Fruit fly (Drosophila melanogaster) whole organism, embryonic: ENCODE results near the gene dome.

Experiments
- Abd-B ChIP-seq: fragments of 200-800 bp; sonication (Bioruptor generic); optimal IDR thresholded peaks from 2 replicates; lab custom pipeline; 2018; ENCODE audit warnings: missing biosample characterization, mild to moderate bottlenecking, missing genetic modification characterization, moderate library complexity
- Atf6 ChIP-seq: fragments of 200-800 bp; sonication (Bioruptor generic); IDR thresholded peaks from 2 replicates; pipeline ENCODE4 v1.3.6; 2022; ENCODE audit warnings: missing biosample characterization, missing genetic modification characterization
- Awh ChIP-seq: fragments of 200-800 bp; sonication (Bioruptor generic); IDR thresholded peaks from 2 replicates; pipeline ENCODE4, ENCODE4 v1.3.6; 2022; ENCODE audit warnings: missing biosample characterization, missing genetic modification characterization
- BtbVII ChIP-seq: fragments of 200-800 bp; sonication (Bioruptor generic); optimal IDR thresholded peaks from 3 replicates; lab custom pipeline; 2017; ENCODE audit warnings: missing biosample characterization, mild to moderate bottlenecking, missing genetic modification characterization
- CG12219 ChIP-seq: fragments of 200-800 bp; sonication (Bioruptor generic); optimal IDR thresholded peaks from 3 replicates; lab custom pipeline; 2018; ENCODE audit warnings: missing biosample characterization, mild to moderate bottlenecking, missing genetic modification characterization
- CG12299 ChIP-seq: fragments of 200-800 bp; sonication (Bioruptor generic); optimal IDR thresholded peaks from 2 replicates; lab custom pipeline; 2018; ENCODE audit warnings: missing biosample characterization, mild to moderate bottlenecking, missing genetic modification characterization
- CG14710 ChIP-seq: fragments of 200-800 bp; sonication (Bioruptor generic); optimal IDR thresholded peaks from 3 replicates; lab custom pipeline; 2019; ENCODE audit warnings: missing biosample characterization, mild to moderate bottlenecking, missing genetic modification characterization, moderate library complexity
- CG15479 ChIP-seq: fragments of 200-800 bp; sonication (Bioruptor generic); optimal IDR thresholded peaks from 3 replicates; lab custom pipeline; 2019; ENCODE audit warnings: missing biosample characterization, mild to moderate bottlenecking, missing genetic modification characterization, moderate library complexity
- CG15601 ChIP-seq: fragments of 200-800 bp; sonication (Bioruptor generic); optimal IDR thresholded peaks from 3 replicates; lab custom pipeline; 2019; ENCODE audit warnings: missing biosample characterization, mild to moderate bottlenecking, missing genetic modification characterization, moderate library complexity
- CG15696 ChIP-seq: fragments of 200-800 bp; sonication (Bioruptor generic); optimal IDR thresholded peaks from 2 replicates; lab custom pipeline; 2019; ENCODE audit warnings: missing biosample characterization, mild to moderate bottlenecking, missing genetic modification characterization, moderate library complexity
- CG17328 ChIP-seq: fragments of 200-800 bp; sonication (Bioruptor generic); IDR thresholded peaks from 2 replicates; pipeline ENCODE4 v1.3.6; 2022; ENCODE audit warnings: missing biosample characterization, missing genetic modification characterization
- CG17568 ChIP-seq: fragments of 200-800 bp; sonication (Bioruptor generic); optimal IDR thresholded peaks from 2 replicates; lab custom pipeline; 2018; ENCODE audit warnings: missing biosample characterization, mild to moderate bottlenecking, missing genetic modification characterization, moderate library complexity
- CG18476 ChIP-seq: fragments of 200-800 bp; sonication (Bioruptor generic); optimal IDR thresholded peaks from 2 replicates; lab custom pipeline; 2016; ENCODE audit warnings: missing biosample characterization, mild to moderate bottlenecking, missing genetic modification characterization
- CG18764 ChIP-seq: fragments of 200-800 bp; sonication (Bioruptor generic); optimal IDR thresholded peaks from 3 replicates; lab custom pipeline; 2016; ENCODE audit warnings: missing biosample characterization, missing genetic modification characterization
- CG2712 ChIP-seq: fragments of 200-800 bp; optimal IDR thresholded peaks from 3 replicates; lab custom pipeline; 2019; ENCODE audit warnings: missing biosample characterization, mild to moderate bottlenecking, missing genetic modification characterization, moderate library complexity
- CG30431 ChIP-seq: fragments of 200-800 bp; sonication (Bioruptor generic); optimal IDR thresholded peaks from 2 replicates; lab custom pipeline; 2017; ENCODE audit warnings: missing biosample characterization, missing genetic modification characterization
- CG32532 ChIP-seq: fragments of 200-800 bp; sonication (Bioruptor generic); IDR thresholded peaks from 2 replicates; pipeline ENCODE4 v1.3.6; 2022; ENCODE audit warnings: missing biosample characterization, missing genetic modification characterization
- CG34376 ChIP-seq: fragments of 200-800 bp; sonication (Bioruptor generic); optimal IDR thresholded peaks from 2 replicates; lab custom pipeline; 2018; ENCODE audit warnings: missing biosample characterization, mild to moderate bottlenecking, missing genetic modification characterization
- CG34422 ChIP-seq: fragments of 200-800 bp; sonication (Bioruptor generic); IDR thresholded peaks from 3 replicates; pipeline ENCODE4 v1.3.6; 2022; ENCODE audit warnings: missing biosample characterization, missing genetic modification characterization
- CG3838 ChIP-seq: fragments of 200-800 bp; sonication (Bioruptor generic); optimal IDR thresholded peaks from 3 replicates; lab custom pipeline; 2016; ENCODE audit warnings: missing biosample characterization, missing genetic modification characterization
- CG4820 ChIP-seq: fragments of 200-800 bp; sonication (Bioruptor generic); optimal IDR thresholded peaks from 3 replicates; lab custom pipeline; 2016; ENCODE audit warnings: missing biosample characterization, missing genetic modification characterization
- CG5245 ChIP-seq: fragments of 200-800 bp; sonication (Bioruptor generic); optimal IDR thresholded peaks from 3 replicates; lab custom pipeline; 2016; ENCODE audit warnings: missing biosample characterization, missing genetic modification characterization
- CG6813 ChIP-seq: fragments of 200-800 bp; sonication (Bioruptor generic); optimal IDR thresholded peaks from 2 replicates; lab custom pipeline; 2017; ENCODE audit warnings: missing biosample characterization, missing genetic modification characterization, mild to moderate bottlenecking, moderate library complexity, missing genetic modification reagents
- CG8765 ChIP-seq: fragments of 200-800 bp; sonication (Bioruptor generic); IDR thresholded peaks from 2 replicates; pipeline ENCODE4 v1.3.6; 2022; ENCODE audit warnings: missing biosample characterization, missing genetic modification characterization
- CG9932 ChIP-seq: fragments of 200-800 bp; sonication (Bioruptor generic); IDR thresholded peaks from 2 replicates; pipeline ENCODE4 v1.3.6; 2022; ENCODE audit warnings: missing biosample characterization, missing genetic modification characterization
- E2f2 ChIP-seq: fragments of 200-800 bp; sonication (Bioruptor generic); IDR thresholded peaks from 2 replicates; pipeline ENCODE4 v1.3.6; 2022; ENCODE audit warnings: missing biosample characterization, missing genetic modification characterization
- Elba2 ChIP-seq: fragments of 200-800 bp; sonication (Bioruptor generic); optimal IDR thresholded peaks from 3 replicates; lab custom pipeline; 2016; ENCODE audit warnings: missing biosample characterization, missing genetic modification characterization
- Fer1 ChIP-seq: fragments of 200-800 bp; sonication (Bioruptor generic); optimal IDR thresholded peaks from 2 replicates; lab custom pipeline; 2017; ENCODE audit warnings: missing biosample characterization, mild to moderate bottlenecking, missing genetic modification characterization
- Gsc ChIP-seq: fragments of 200-800 bp; sonication (Bioruptor generic); IDR thresholded peaks from 2 replicates; pipeline ENCODE4 v1.3.6; 2022; ENCODE audit warnings: missing biosample characterization, missing genetic modification characterization
- Lhr ChIP-seq: fragments of 200-800 bp; sonication (Bioruptor generic); optimal IDR thresholded peaks from 3 replicates; lab custom pipeline; 2017; ENCODE audit warnings: mild to moderate bottlenecking, missing biosample characterization, missing genetic modification reagents, missing genetic modification characterization
- Max ChIP-seq: fragments of 200-800 bp; sonication (Bioruptor generic); optimal IDR thresholded peaks from 2 replicates; lab custom pipeline; 2016; ENCODE audit warnings: missing biosample characterization, mild to moderate bottlenecking, missing genetic modification characterization
- Oaz ChIP-seq: fragments of 200-800 bp; sonication (Bioruptor generic); IDR thresholded peaks from 2 replicates; pipeline ENCODE4 v1.3.6; 2022; ENCODE audit warnings: missing biosample characterization, missing genetic modification characterization
- Side ChIP-seq: fragments of 200-800 bp; sonication (Bioruptor generic); optimal IDR thresholded peaks from 2 replicates; lab custom pipeline; 2016; ENCODE audit warnings: missing biosample characterization, missing genetic modification characterization
- TFAM ChIP-seq: fragments of 200-800 bp; sonication (Bioruptor generic); optimal IDR thresholded peaks from 2 replicates; lab custom pipeline; 2017; ENCODE audit warnings: missing biosample characterization, missing genetic modification characterization, inconsistent platforms
- ac ChIP-seq: fragments of 200-800 bp; sonication (Bioruptor generic); optimal IDR thresholded peaks from 3 replicates; lab custom pipeline; 2017; ENCODE audit warnings: missing biosample characterization, mild to moderate bottlenecking, missing genetic modification characterization
- cato ChIP-seq: fragments of 200-800 bp; sonication (Bioruptor generic); optimal IDR thresholded peaks from 2 replicates; lab custom pipeline; 2016; ENCODE audit warnings: missing biosample characterization, missing genetic modification characterization, borderline replicate concordance
- chn ChIP-seq: fragments of 200-800 bp; sonication (Bioruptor generic); optimal IDR thresholded peaks from 2 replicates; lab custom pipeline; 2016; ENCODE audit warnings: missing biosample characterization, missing genetic modification characterization
- crc ChIP-seq: fragments of 200-800 bp; sonication (Bioruptor generic); optimal IDR thresholded peaks from 2 replicates; lab custom pipeline; 2016; ENCODE audit warnings: missing biosample characterization, missing genetic modification characterization
- dan ChIP-seq: fragments of 200-800 bp; sonication (Bioruptor generic); IDR thresholded peaks from 2 replicates; pipeline ENCODE4 v1.3.6; 2022; ENCODE audit warnings: missing biosample characterization, missing genetic modification characterization
- dm ChIP-seq: fragments of 200-800 bp; sonication (Bioruptor generic); optimal IDR thresholded peaks from 3 replicates; lab custom pipeline; 2016; ENCODE audit warnings: missing biosample characterization, missing genetic modification characterization
- ewg ChIP-seq: fragments of 200-800 bp; sonication (Bioruptor generic); optimal IDR thresholded peaks from 3 replicates; lab custom pipeline; 2017; ENCODE audit warnings: mild to moderate bottlenecking, missing biosample characterization, missing genetic modification reagents, missing genetic modification characterization
- fd3F ChIP-seq: fragments of 200-800 bp; sonication (Bioruptor generic); optimal IDR thresholded peaks from 2 replicates; lab custom pipeline; 2018; ENCODE audit warnings: missing biosample characterization, mild to moderate bottlenecking, missing genetic modification characterization, moderate library complexity
- her ChIP-seq: fragments of 200-800 bp; sonication (Bioruptor generic); optimal IDR thresholded peaks from 2 replicates; lab custom pipeline; 2016; ENCODE audit warnings: missing biosample characterization, missing genetic modification characterization
- jigr1 ChIP-seq: fragments of 200-800 bp; sonication (Bioruptor generic); IDR thresholded peaks from 3 replicates; pipeline ENCODE4 v1.3.6; 2022; ENCODE audit warnings: missing biosample characterization, missing genetic modification characterization
- mirr ChIP-seq: fragments of 200-800 bp; sonication (Bioruptor generic); optimal IDR thresholded peaks from 3 replicates; lab custom pipeline; 2018; ENCODE audit warnings: missing biosample characterization, mild to moderate bottlenecking, missing genetic modification characterization
- nmo ChIP-seq: fragments of 200-800 bp; sonication (Bioruptor generic); optimal IDR thresholded peaks from 2 replicates; lab custom pipeline; 2018; ENCODE audit warnings: missing biosample characterization, mild to moderate bottlenecking, missing genetic modification characterization, moderate library complexity
- nom ChIP-seq: fragments of 200-800 bp; sonication (Bioruptor generic); optimal IDR thresholded peaks from 2 replicates; lab custom pipeline; 2017; ENCODE audit warnings: missing biosample characterization, missing genetic modification characterization, mild to moderate bottlenecking, moderate library complexity, missing genetic modification reagents
- org-1 ChIP-seq: fragments of 200-800 bp; sonication (Bioruptor generic); optimal IDR thresholded peaks from 2 replicates; lab custom pipeline; 2017; ENCODE audit warnings: missing biosample characterization, missing genetic modification characterization
- pho ChIP-seq: fragments of 200-800 bp; sonication (Bioruptor generic); optimal IDR thresholded peaks from 2 replicates; lab custom pipeline; 2016; ENCODE audit warnings: missing biosample characterization, missing genetic modification characterization
- schlank ChIP-seq: fragments of 200-800 bp; sonication (Bioruptor generic); optimal IDR thresholded peaks from 2 replicates; lab custom pipeline; 2018; ENCODE audit warnings: missing biosample characterization, mild to moderate bottlenecking, missing genetic modification characterization
- sqz ChIP-seq: fragments of 200-800 bp; sonication (Bioruptor generic); optimal IDR thresholded peaks from 3 replicates; lab custom pipeline; 2018; ENCODE audit warnings: missing biosample characterization, mild to moderate bottlenecking, missing genetic modification characterization
- wor ChIP-seq: fragments of 200-800 bp; sonication (Bioruptor generic); IDR thresholded peaks from 2 replicates; pipeline ENCODE4 v1.3.6; 2022; ENCODE audit warnings: missing biosample characterization, missing genetic modification characterization

The dome gene

dm6 chrX:19704083-19704482 lies 20.8 kb upstream of the dome start, which contains the start of the genes CG14230 and CG14232 (continued):
- TF ChIP-seq Oaz (no peak), CG4820 (GFP tag; lab: Kevin White, UChicago) (no peak), CG34376 (GFP tag; lab: Kevin White, UChicago) (no peak), CG6813 (GFP tag; lab: Kevin White, UChicago) (no peak), Lhr (GFP tag; lab: Kevin White, UChicago) (peak; percentile 2), CG30431 (GFP tag; lab: Kevin White, UChicago) (no peak), CG14710 (tag; lab: Kevin White, UChicago) (peak; percentile 62), jigr1 (GFP tag; lab: Robert Waterston, UW) (no peak), Atf6 (GFP tag; lab: Robert Waterston, UW) (no peak), pho (no peak), nmo (GFP tag; lab: Kevin White, UChicago) (peak; percentile 44), Fer1 (GFP tag; lab: Kevin White, UChicago) (no peak), CG32532 (GFP tag; lab: Robert Waterston, UW) (no peak), Max (GFP tag; lab: Kevin White, UChicago) (peak; percentile 37), CG17328 (GFP tag; lab: Robert Waterston, UW) (no peak), CG2712 (tag; lab: Kevin White, UChicago) (no peak), mirr (GFP tag; lab: Kevin White, UChicago) (no peak), CG18764 (peak; percentile 21), E2f2 (GFP tag; lab: Robert Waterston, UW) (peak; percentile 51), CG5245 (no peak), CG15601 (tag; lab: Kevin White, UChicago) (no peak), cato (GFP tag; lab: Kevin White, UChicago) (no peak), Abd-B (GFP tag; lab: Kevin White, UChicago) (peak; percentile 61), chn (GFP tag; lab: Kevin White, UChicago) (no peak), sqz (GFP tag; lab: Kevin White, UChicago) (no peak), nom (GFP tag; lab: Kevin White, UChicago) (no peak), CG12219 (GFP tag; lab: Kevin White, UChicago) (no peak), Awh (GFP tag; lab: Robert Waterston, UW) (no peak), dm (peak; percentile 84), Gsc (GFP tag; lab: Robert Waterston, UW) (no peak), Side (GFP tag; lab: Kevin White, UChicago) (no peak), BtbVII (GFP tag; lab: Kevin White, UChicago) (no peak), ac (no peak), fd3F (no peak), CG18476 (GFP tag; lab: Kevin White, UChicago) (no peak), wor (GFP tag; lab: Robert Waterston, UW) (no peak), CG15696 (no peak), CG3838 (GFP tag; lab: Kevin White, UChicago) (no peak), CG34422 (no peak), CG8765 (GFP tag; lab: Robert Waterston, UW) (0 out of 2 replicates have a peak, but pooled peaks have one; percentile 17), CG17568 (no peak), TFAM (GFP tag; lab: Kevin White, UChicago) (no peak), her (GFP tag; lab: Kevin White, UChicago) (no peak), CG9932 (GFP tag; lab: Robert Waterston, UW) (no peak), dan (no peak), Elba2 (GFP tag; lab: Kevin White, UChicago) (peak; percentile 47), ewg (GFP tag; lab: Kevin White, UChicago) (peak; percentile 26), CG12299 (tag; lab: Kevin White, UChicago) (no peak), org-1 (no peak), crc (no peak), CG15479 (no peak), schlank (tag; lab: Kevin White, UChicago) (no peak)
